Worm (Caenorhabditis elegans): ENCODE data around the gene C08E3.14.

DNA sequence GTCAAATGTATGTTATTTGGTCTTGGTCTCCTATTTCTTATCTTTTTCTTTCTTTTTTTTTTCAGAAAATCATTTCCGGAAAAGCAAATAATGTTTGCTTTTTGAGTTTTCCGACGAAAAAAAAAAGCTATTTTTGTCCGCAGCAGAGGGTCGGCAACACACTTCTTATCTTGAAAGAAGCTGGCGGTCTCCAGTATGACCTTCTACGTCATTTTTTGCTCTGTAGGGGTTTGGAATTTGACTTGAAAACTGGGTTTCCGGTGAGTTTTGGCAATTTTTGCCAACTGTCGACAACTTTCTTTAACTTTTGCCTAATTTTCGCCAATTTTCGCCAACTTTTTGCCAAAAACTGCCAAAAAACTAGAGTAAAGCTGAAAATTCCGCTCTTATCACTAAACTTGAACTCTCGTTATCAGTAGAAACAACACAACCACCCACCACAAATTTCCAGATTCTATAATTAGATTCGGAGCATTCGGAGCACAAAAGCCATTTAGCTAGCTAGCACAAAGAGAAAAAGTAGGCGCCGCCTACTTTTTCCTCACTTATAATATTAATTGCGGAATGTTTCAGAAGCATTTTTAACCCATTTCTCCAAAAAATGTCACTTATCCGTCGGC lies 44.6 kb downstream of the C08E3.14 start, which contains the start of gene nhx-6:
- TF ChIP-seq ceh-13 (GFP tag; optimal IDR thresholded peaks at IDR 0.05) (no peak), flt-1 (GFP tag; IDR thresholded peaks at IDR 0.05) (no peak), F13C5.2 (tag; optimal IDR thresholded peaks at IDR 0.05) (no peak), pes-1 (GFP tag; IDR thresholded peaks at IDR 0.05) (no peak), ets-7 (tag; optimal IDR thresholded peaks at IDR 0.05) (no peak), ama-1 (optimal IDR thresholded peaks at IDR 0.05) (no peak), tra-4 (tag; optimal IDR thresholded peaks at IDR 0.05) (no peak), tbx-37 (GFP tag; conservative IDR thresholded peaks at IDR 0.05) (no peak), hmg-4 (GFP tag; optimal IDR thresholded peaks at IDR 0.05) (no peak), hmbx-1 (tag; optimal IDR thresholded peaks at IDR 0.05) (no peak), hnd-1 (tag; optimal IDR thresholded peaks at IDR 0.05) (no peak), ceh-36 (tag; optimal IDR thresholded peaks at IDR 0.05) (no peak), sea-1 (GFP tag; conservative IDR thresholded peaks at IDR 0.05) (no peak)

Data from whole organism, early embryonic.